Worm (Caenorhabditis elegans): ENCODE results near the gene srbc-30.

srbc-30 gene

ce11 chrV:3449810-3450209, 30.4 kb downstream of the srbc-30 start:
- no peak for TF ChIP-seq jun-1 (tag; optimal IDR thresholded peaks at IDR 0.05)
- TF ChIP-seq daf-19 (GFP tag; conservative IDR thresholded peaks at IDR 0.05): no peak
- TF ChIP-seq ceh-62 (tag; optimal IDR thresholded peaks at IDR 0.05): no peak
- no peak for TF ChIP-seq zag-1 (tag; optimal IDR thresholded peaks at IDR 0.05)
- TF ChIP-seq Y105C5A.15 (GFP tag; IDR thresholded peaks at IDR 0.05): no peak
- TF ChIP-seq attf-4 (tag; optimal IDR thresholded peaks at IDR 0.05): no peak
- TF ChIP-seq unc-130 (GFP tag; optimal IDR thresholded peaks at IDR 0.05): no peak
- no peak for TF ChIP-seq pqm-1 (tag; optimal IDR thresholded peaks at IDR 0.05)
- TF ChIP-seq aha-1 (tag): no peak
- TF ChIP-seq hif-1 (tag; optimal IDR thresholded peaks at IDR 0.05): no peak
- no peak for TF ChIP-seq lin-13 (GFP tag; optimal IDR thresholded peaks at IDR 0.05)
- TF ChIP-seq nhr-102 (tag; optimal IDR thresholded peaks at IDR 0.05): no peak
- no peak for TF ChIP-seq spr-1 (tag; optimal IDR thresholded peaks at IDR 0.05)

ce11 chrV:3445090-3445832, 35.0 kb downstream of the srbc-30 start:
- TF ChIP-seq ceh-28 (tag; optimal IDR thresholded peaks at IDR 0.05) (no peak), ctbp-1 (GFP tag; IDR thresholded peaks at IDR 0.05) (no peak), unc-62 (GFP tag; optimal IDR thresholded peaks at IDR 0.05 in 1 of 2) (peak in 1 of 2 experiments; percentile 83), unc-62 (tag; optimal IDR thresholded peaks at IDR 0.05) (no peak), ZK337.2 (GFP tag; IDR thresholded peaks at IDR 0.05) (no peak)

ce11 chrV:3444777-3445089, 35.5 kb downstream of the srbc-30 start, which contains the start of gene cfz-2:
cfz-2 (minus strand) TSS chrV:3444877.
- TF ChIP-seq jun-1 (tag; optimal IDR thresholded peaks at IDR 0.05): no peak
- TF ChIP-seq daf-8 (GFP tag; IDR thresholded peaks at IDR 0.05): no peak
- TF ChIP-seq egl-27 (tag; optimal IDR thresholded peaks at IDR 0.05): no peak
- TF ChIP-seq aly-2 (tag; optimal IDR thresholded peaks at IDR 0.05): no peak
- TF ChIP-seq mdl-1 (tag; optimal IDR thresholded peaks at IDR 0.05): no peak
- no peak for TF ChIP-seq lin-13 (GFP tag; optimal IDR thresholded peaks at IDR 0.05)
- no peak for TF ChIP-seq madf-5 (GFP tag; IDR thresholded peaks at IDR 0.05)

- TF ChIP-seq aha-1 (tag) (peak; percentile 81), unc-130 (GFP tag; optimal IDR thresholded peaks at IDR 0.05) (no peak)
These were observed 37.6 kb downstream of the srbc-30 start for ce11 chrV:3442609-3443008.

- TF ChIP-seq unc-62 (GFP tag; optimal IDR thresholded peaks at IDR 0.05 in 1 of 2) (peak in 1 of 2 experiments; percentile 51), unc-62 (tag; optimal IDR thresholded peaks at IDR 0.05) (no peak), D1046.2 (GFP tag; IDR thresholded peaks at IDR 0.05) (no peak), jun-1 (tag; optimal IDR thresholded peaks at IDR 0.05) (no peak), duxl-1 (tag; optimal IDR thresholded peaks at IDR 0.05; ENCODE audit: poor library complexity) (no peak), ceh-62 (tag; optimal IDR thresholded peaks at IDR 0.05) (no peak), mxl-2 (GFP tag; conservative IDR thresholded peaks at IDR 0.05) (no peak), egl-43 (GFP tag; IDR thresholded peaks at IDR 0.05) (no peak)
These were observed 48.7 kb downstream of the srbc-30 start, which contains the start of the genes T20D4.19 and srj-9 for ce11 chrV:3431535-3431990. T20D4.19 (minus strand) TSS chrV:3431635. srj-9 (plus strand) TSS chrV:3431940.

- TF ChIP-seq Y48G9A.11 (GFP tag; IDR thresholded peaks at IDR 0.05) (no peak), spr-1 (tag; optimal IDR thresholded peaks at IDR 0.05) (no peak), mdl-1 (tag; optimal IDR thresholded peaks at IDR 0.05) (no peak), vab-7 (GFP tag; IDR thresholded peaks at IDR 0.05) (no peak), cey-2 (tag; optimal IDR thresholded peaks at IDR 0.05; ENCODE audit: borderline replicate concordance, insufficient read depth) (no peak)
These were observed 51.5 kb downstream of the srbc-30 start, which contains the start of gene srab-20 for ce11 chrV:3428697-3429096. srab-20 (plus strand) TSS chrV:3428997.
